Fruit fly (Drosophila melanogaster) whole organism, prepupa: ENCODE data around the gene CG14453.

Experiments used
- Blimp-1 ChIP-seq: fragments of 200-800 bp; sonication (Bioruptor generic); optimal IDR thresholded peaks from 3 replicates; lab custom pipeline; 2017; ENCODE audit warnings: missing biosample characterization, missing genetic modification characterization, mild to moderate bottlenecking, moderate library complexity, missing genetic modification reagents
- CG10631 ChIP-seq: fragments of 200-800 bp; sonication (Bioruptor generic); optimal IDR thresholded peaks from 2 replicates; lab custom pipeline; 2016; ENCODE audit warnings: missing biosample characterization, missing genetic modification characterization
- CG10669 ChIP-seq: fragments of 200-800 bp; sonication (Bioruptor generic); optimal IDR thresholded peaks from 3 replicates; lab custom pipeline; 2018; ENCODE audit warnings: missing biosample characterization, mild to moderate bottlenecking, missing genetic modification characterization, moderate library complexity
- CG11294 ChIP-seq: fragments of 200-800 bp; sonication (Bioruptor generic); IDR thresholded peaks from 2 replicates; pipeline ENCODE4 v1.3.6; 2022; ENCODE audit warnings: missing biosample characterization, missing genetic modification characterization
- CG11762 ChIP-seq: fragments of 200-800 bp; sonication (Bioruptor generic); optimal IDR thresholded peaks from 3 replicates; lab custom pipeline; 2016; ENCODE audit warnings: missing biosample characterization, missing genetic modification characterization; ENCODE audit not compliant: insufficient read depth
- CG11902 ChIP-seq: fragments of 200-800 bp; sonication (Bioruptor generic); optimal IDR thresholded peaks from 3 replicates; lab custom pipeline; 2016; ENCODE audit warnings: missing biosample characterization, missing genetic modification characterization
- CG15336 ChIP-seq: fragments of 200-800 bp; sonication (Bioruptor generic); IDR thresholded peaks from 2 replicates; pipeline ENCODE4 v1.3.6; 2022; ENCODE audit warnings: missing biosample characterization, missing genetic modification characterization
- CG3032 ChIP-seq: fragments of 200-800 bp; optimal IDR thresholded peaks from 2 replicates; lab custom pipeline; 2019; ENCODE audit warnings: missing biosample characterization, mild to moderate bottlenecking, missing genetic modification characterization, moderate library complexity
- CG31627 ChIP-seq: fragments of 200-800 bp; sonication (Bioruptor generic); optimal IDR thresholded peaks from 3 replicates; lab custom pipeline; 2016; ENCODE audit warnings: missing biosample characterization, missing genetic modification characterization
- CG32006 ChIP-seq: fragments of 200-800 bp; sonication (Bioruptor generic); optimal IDR thresholded peaks from 3 replicates; lab custom pipeline; 2017; ENCODE audit warnings: missing biosample characterization, mild to moderate bottlenecking, missing genetic modification characterization
- CG6163 ChIP-seq: fragments of 200-800 bp; sonication (Bioruptor generic); IDR thresholded peaks from 3 replicates; pipeline ENCODE4 v1.3.6; 2022; ENCODE audit warnings: missing biosample characterization, missing genetic modification characterization
- CG6276 ChIP-seq: fragments of 200-800 bp; sonication (Bioruptor generic); optimal IDR thresholded peaks from 2 replicates; lab custom pipeline; 2017; ENCODE audit warnings: missing biosample characterization, mild to moderate bottlenecking, missing genetic modification characterization
- CG6792 ChIP-seq: fragments of 200-800 bp; sonication (Bioruptor generic); optimal IDR thresholded peaks from 3 replicates; lab custom pipeline; 2016; ENCODE audit warnings: missing biosample characterization, missing genetic modification characterization
- CG6808 ChIP-seq: fragments of 200-800 bp; sonication (Bioruptor generic); optimal IDR thresholded peaks from 3 replicates; lab custom pipeline; 2017; ENCODE audit warnings: missing biosample characterization, missing genetic modification characterization, mild to moderate bottlenecking, moderate library complexity, missing genetic modification reagents
- CG6854 ChIP-seq: fragments of 200-800 bp; sonication (Bioruptor generic); optimal IDR thresholded peaks from 2 replicates; lab custom pipeline; 2017; ENCODE audit warnings: missing biosample characterization, mild to moderate bottlenecking, missing genetic modification characterization
- CG7368 ChIP-seq: fragments of 200-800 bp; sonication (Bioruptor generic); optimal IDR thresholded peaks from 3 replicates; lab custom pipeline; 2016; ENCODE audit warnings: missing biosample characterization, missing genetic modification characterization
- CG8119 ChIP-seq: fragments of 200-800 bp; sonication (Bioruptor generic); IDR thresholded peaks from 3 replicates; pipeline ENCODE4 v1.3.6; 2022; ENCODE audit warnings: missing biosample characterization, missing genetic modification characterization
- CG9139 ChIP-seq: fragments of 200-800 bp; sonication (Bioruptor generic); optimal IDR thresholded peaks from 3 replicates; lab custom pipeline; 2017; ENCODE audit warnings: missing biosample characterization, mild to moderate bottlenecking, missing genetic modification characterization
- Eip78C ChIP-seq: fragments of 200-800 bp; sonication (Bioruptor generic); peaks from one replicate; lab custom pipeline; 2016; ENCODE audit warnings: missing biosample characterization, missing genetic modification characterization
- Gug ChIP-seq: fragments of 200-800 bp; sonication (Bioruptor generic); IDR thresholded peaks from 2 replicates; pipeline ENCODE4 v1.3.6; 2022; ENCODE audit warnings: missing biosample characterization, missing genetic modification characterization
- Hr39 ChIP-seq: fragments of 200-800 bp; sonication (Bioruptor generic); optimal IDR thresholded peaks from 2 replicates; lab custom pipeline; 2016; ENCODE audit warnings: missing biosample characterization, missing genetic modification characterization
- Hr4 ChIP-seq: fragments of 200-800 bp; sonication (Bioruptor generic); optimal IDR thresholded peaks from 3 replicates; lab custom pipeline; 2016; ENCODE audit warnings: missing biosample characterization, missing genetic modification characterization
- Lpt ChIP-seq: fragments of 200-800 bp; sonication (Bioruptor generic); optimal IDR thresholded peaks from 3 replicates; lab custom pipeline; 2016; ENCODE audit warnings: missing biosample characterization, missing genetic modification characterization
- Met ChIP-seq: fragments of 200-800 bp; sonication (Bioruptor generic); optimal IDR thresholded peaks from 3 replicates; lab custom pipeline; 2016; ENCODE audit warnings: missing biosample characterization, missing genetic modification characterization
- OdsH ChIP-seq: fragments of 200-800 bp; sonication (Bioruptor generic); optimal IDR thresholded peaks from 3 replicates; lab custom pipeline; 2016; ENCODE audit warnings: missing biosample characterization, missing genetic modification characterization
- Smox ChIP-seq: fragments of 200-800 bp; sonication (Bioruptor generic); optimal IDR thresholded peaks from 3 replicates; lab custom pipeline; 2016; ENCODE audit warnings: missing biosample characterization, missing genetic modification characterization
- Sox102F ChIP-seq: fragments of 200-800 bp; sonication (Bioruptor generic); optimal IDR thresholded peaks from 2 replicates; lab custom pipeline; 2016; ENCODE audit warnings: missing biosample characterization, mild to moderate bottlenecking, missing genetic modification characterization
- Sox14 ChIP-seq: fragments of 200-800 bp; sonication (Bioruptor generic); optimal IDR thresholded peaks from 3 replicates; lab custom pipeline; 2016; ENCODE audit warnings: missing biosample characterization, missing genetic modification characterization
- Sox15 ChIP-seq: fragments of 200-800 bp; sonication (Bioruptor generic); optimal IDR thresholded peaks from 3 replicates; lab custom pipeline; 2016; ENCODE audit warnings: missing biosample characterization, missing genetic modification characterization
- acj6 ChIP-seq: fragments of 200-800 bp; sonication (Bioruptor generic); optimal IDR thresholded peaks from 3 replicates; lab custom pipeline; 2016; ENCODE audit warnings: missing biosample characterization, missing genetic modification characterization
- cyc ChIP-seq: fragments of 200-800 bp; sonication (Bioruptor generic); optimal IDR thresholded peaks from 3 replicates; lab custom pipeline; 2016; ENCODE audit warnings: missing biosample characterization, missing genetic modification characterization
- dsx ChIP-seq: fragments of 200-800 bp; optimal IDR thresholded peaks from 3 replicates; lab custom pipeline; 2019; ENCODE audit warnings: missing biosample characterization, mild to moderate bottlenecking, missing genetic modification characterization, moderate library complexity; ENCODE audit not compliant: poor library complexity, severe bottlenecking
- eg ChIP-seq: fragments of 200-800 bp; sonication (Bioruptor generic); IDR thresholded peaks from 3 replicates; pipeline ENCODE4 v1.3.6; 2022; ENCODE audit warnings: missing biosample characterization, missing genetic modification characterization
- fd85E ChIP-seq: fragments of 200-800 bp; sonication (Bioruptor generic); optimal IDR thresholded peaks from 3 replicates; lab custom pipeline; 2016; ENCODE audit warnings: missing biosample characterization, missing genetic modification characterization
- fkh ChIP-seq: fragments of 200-800 bp; sonication (Bioruptor generic); optimal IDR thresholded peaks from 3 replicates; lab custom pipeline; 2017; ENCODE audit warnings: missing biosample characterization, mild to moderate bottlenecking, missing genetic modification characterization, moderate library complexity
- lz ChIP-seq: fragments of 200-800 bp; sonication (Bioruptor generic); optimal IDR thresholded peaks from 3 replicates; lab custom pipeline; 2016; ENCODE audit warnings: missing biosample characterization, missing genetic modification characterization
- net ChIP-seq: fragments of 200-800 bp; sonication (Bioruptor generic); optimal IDR thresholded peaks from 3 replicates; lab custom pipeline; 2016; ENCODE audit warnings: missing biosample characterization, missing genetic modification characterization
- salr ChIP-seq, 2 experiments: fragments of 200-800 bp; sonication (Bioruptor generic); optimal IDR thresholded peaks; 3 replicates each; lab custom pipeline; 2016 to 2018; ENCODE audit warnings: missing biosample characterization in 2 of 2, missing genetic modification characterization in 2 of 2, mild to moderate bottlenecking in 1 of 2
- ss ChIP-seq, 2 experiments: fragments of 200-800 bp; sonication (Bioruptor generic); optimal IDR thresholded peaks; 2 replicates in 1 of 2; 3 replicates in 1 of 2; lab custom pipeline; 2017 to 2018; ENCODE audit warnings: mild to moderate bottlenecking in 2 of 2, missing biosample characterization in 2 of 2, missing genetic modification characterization in 2 of 2, moderate library complexity in 1 of 2
- svp ChIP-seq: fragments of 200-800 bp; sonication (Bioruptor generic); peaks from one replicate; lab custom pipeline; 2016; ENCODE audit warnings: missing biosample characterization, missing genetic modification characterization
- topi ChIP-seq: fragments of 200-800 bp; sonication (Bioruptor generic); optimal IDR thresholded peaks from 3 replicates; lab custom pipeline; 2016; ENCODE audit warnings: missing biosample characterization, missing genetic modification characterization

CG14453 gene

DNA sequence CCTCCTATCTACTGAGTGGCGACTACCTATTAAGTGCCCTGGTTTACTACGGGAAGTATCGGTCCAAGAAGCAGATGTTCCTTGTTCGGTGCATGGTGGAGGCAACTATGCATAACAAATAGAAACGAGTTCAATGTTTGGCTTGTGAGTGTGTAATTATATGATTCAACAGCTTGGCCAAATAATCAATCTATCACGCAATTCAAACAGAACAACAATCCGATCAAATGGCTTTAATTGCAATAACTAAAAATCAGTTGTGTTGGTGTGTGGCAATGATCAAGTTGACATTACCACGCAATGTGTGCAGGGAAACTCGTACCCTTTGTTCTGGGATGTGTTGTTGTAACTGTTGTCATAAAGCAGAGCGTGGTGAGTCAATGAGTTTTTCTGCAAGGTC lies 46.3 kb upstream of the CG14453 start, which contains the start of gene CG33769:
Gene CG33769 (plus strand): TSS at position 301 of the 400 bp plus-strand sequence.
- TF ChIP-seq fd85E (GFP tag; lab: Kevin White, UChicago) (no peak), Sox14 (GFP tag; lab: Kevin White, UChicago) (no peak), CG6808 (no peak), cyc (GFP tag; lab: Kevin White, UChicago) (no peak), CG11294 (GFP tag; lab: Robert Waterston, UW) (no peak), CG10631 (GFP tag; lab: Kevin White, UChicago) (no peak)
- TF ChIP-seq, all 60 proteins: peak for 0

DNA sequence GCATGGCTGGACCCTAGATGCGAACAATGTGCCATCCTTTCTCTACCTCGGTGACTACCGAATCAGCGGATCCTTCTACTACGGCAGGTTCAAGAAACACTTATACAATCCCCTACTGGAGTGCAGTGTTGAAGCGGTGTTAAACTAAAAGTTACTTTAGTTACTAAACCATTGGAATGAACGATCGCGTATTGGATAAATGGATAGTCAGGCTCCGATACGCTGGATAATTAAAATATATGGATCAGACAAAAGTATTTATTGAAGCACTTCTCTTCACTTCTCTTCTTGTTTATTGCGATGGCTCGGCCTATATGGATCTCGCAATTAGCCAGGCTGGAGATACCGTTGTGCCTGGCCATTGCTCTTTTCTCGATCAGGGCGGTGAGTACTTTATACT lies 45.5 kb upstream of the CG14453 start, which contains the start of gene CG33770:
Gene CG33770 (plus strand): TSS at position 301 of the 400 bp plus-strand sequence.
- TF ChIP-seq svp (GFP tag; lab: Kevin White, UChicago) (peak; percentile 19), Gug (GFP tag; lab: Robert Waterston, UW) (no peak), Met (GFP tag; lab: Kevin White, UChicago) (no peak), fkh (GFP tag; lab: Kevin White, UChicago) (no peak), CG11902 (GFP tag; lab: Kevin White, UChicago) (no peak), Sox102F (GFP tag; lab: Kevin White, UChicago) (no peak)

DNA sequence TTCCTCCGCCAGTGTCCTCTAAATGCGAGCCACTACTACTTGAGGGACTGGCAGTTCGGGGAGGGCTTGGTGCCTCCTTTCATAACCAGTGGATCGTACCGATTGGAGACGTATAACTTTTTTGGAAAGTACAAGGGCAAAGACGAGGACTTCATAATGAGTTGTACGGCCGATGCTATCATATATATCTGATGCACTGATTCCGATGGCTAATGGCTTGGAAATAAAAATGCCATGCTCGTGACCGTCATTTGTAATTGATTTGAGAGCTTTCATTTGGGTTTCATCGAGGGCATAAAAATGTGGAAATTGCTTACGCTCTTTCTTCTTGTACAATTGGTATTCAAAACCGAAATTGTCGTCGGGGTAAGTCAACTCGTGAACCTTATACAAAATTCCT lies 44.8 kb upstream of the CG14453 start, which contains the start of gene CG33771:
Gene CG33771 (plus strand): TSS at position 301 of the 400 bp plus-strand sequence.
- TF ChIP-seq CG15336 (GFP tag; lab: Robert Waterston, UW) (no peak), ss (GFP tag; optimal IDR thresholded peaks at IDR 0.05; lab: Kevin White, UChicago) (no peak), Sox15 (no peak), net (GFP tag; lab: Kevin White, UChicago) (no peak), Lpt (no peak), CG32006 (GFP tag; lab: Kevin White, UChicago) (no peak), CG10669 (no peak), Blimp-1 (no peak), dsx (GFP tag; lab: Kevin White, UChicago) (no peak), Sox14 (GFP tag; lab: Kevin White, UChicago) (no peak), CG8119 (GFP tag; lab: Robert Waterston, UW) (no peak), CG6854 (GFP tag; lab: Kevin White, UChicago) (no peak)
- TF ChIP-seq, all 60 proteins: peak for 0

DNA sequence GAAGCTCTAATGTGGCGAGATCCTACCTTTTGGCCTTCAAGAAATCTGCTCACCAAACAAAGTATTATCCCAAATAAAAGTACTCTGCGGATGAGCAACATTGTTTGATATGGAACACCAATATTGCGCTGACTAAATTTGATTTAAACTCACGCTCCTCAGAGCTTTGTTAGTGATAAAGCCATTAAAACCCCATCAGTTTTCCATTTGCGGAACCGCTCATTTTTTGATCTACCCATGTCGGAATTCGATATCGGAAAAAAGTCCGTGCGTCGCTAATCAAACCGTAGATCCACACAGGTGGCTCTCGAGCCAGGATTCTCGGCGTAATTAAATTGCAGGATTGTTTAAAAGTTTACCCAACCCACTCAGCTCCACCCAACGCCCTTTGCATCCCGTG lies 41.5 kb upstream of the CG14453 start, which contains the start of gene CG33772:
Gene CG33772 (minus strand): TSS at position 101 of the 400 bp plus-strand sequence.
- TF ChIP-seq CG11902 (GFP tag; lab: Kevin White, UChicago) (no peak), eg (GFP tag; lab: Robert Waterston, UW) (no peak), CG32006 (GFP tag; lab: Kevin White, UChicago) (no peak), salr (GFP tag; optimal IDR thresholded peaks at IDR 0.05; lab: Kevin White, UChicago) (no peak), svp (GFP tag; lab: Kevin White, UChicago) (no peak), Gug (GFP tag; lab: Robert Waterston, UW) (no peak), CG31627 (no peak), fd85E (GFP tag; lab: Kevin White, UChicago) (no peak), CG6276 (GFP tag; lab: Kevin White, UChicago) (no peak), Lpt (no peak), CG10631 (GFP tag; lab: Kevin White, UChicago) (no peak), CG7368 (GFP tag; lab: Kevin White, UChicago) (no peak), topi (no peak), Eip78C (GFP tag; lab: Kevin White, UChicago) (no peak), CG6792 (no peak), OdsH (GFP tag; lab: Kevin White, UChicago) (no peak), CG11294 (GFP tag; lab: Robert Waterston, UW) (no peak), net (GFP tag; lab: Kevin White, UChicago) (no peak)

DNA sequence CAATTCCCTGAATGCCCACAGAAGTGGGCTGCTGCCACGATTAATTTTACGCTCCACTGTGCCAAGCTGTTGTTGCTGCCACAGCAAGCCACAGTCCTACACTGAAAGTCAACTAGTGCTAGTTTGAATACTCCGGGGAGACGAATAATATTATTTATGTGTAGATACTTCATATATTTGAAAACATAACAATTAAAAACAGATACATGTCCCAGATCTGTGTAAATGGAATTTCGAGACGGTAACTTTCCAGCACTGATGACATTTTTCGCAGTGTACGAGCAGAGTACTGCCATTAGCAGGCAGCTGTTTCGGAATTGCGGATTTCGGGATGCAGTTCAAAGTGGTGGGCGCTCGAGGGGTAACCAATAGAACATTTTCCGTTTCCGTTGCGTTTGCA lies 28.8 kb upstream of the CG14453 start:
- TF ChIP-seq topi (peak; percentile 36), CG10631 (GFP tag; lab: Kevin White, UChicago) (peak; percentile 21), Met (GFP tag; lab: Kevin White, UChicago) (peak; percentile 47), Hr39 (GFP tag; lab: Kevin White, UChicago) (peak; percentile 44), Eip78C (GFP tag; lab: Kevin White, UChicago) (peak; percentile 46), CG31627 (peak; percentile 46), CG11762 (GFP tag; lab: Kevin White, UChicago) (no peak), CG9139 (GFP tag; lab: Kevin White, UChicago) (no peak), lz (GFP tag; lab: Kevin White, UChicago) (peak; percentile 27), Hr4 (GFP tag; lab: Kevin White, UChicago) (peak; percentile 13), CG6163 (GFP tag; lab: Robert Waterston, UW) (0 out of 3 replicates have a peak, but pooled peaks have one; percentile 39), CG6792 (peak; percentile 10), OdsH (GFP tag; lab: Kevin White, UChicago) (peak; percentile 38), acj6 (peak; percentile 8), CG10669 (peak; percentile 24), CG3032 (tag; lab: Kevin White, UChicago) (no peak), Sox102F (GFP tag; lab: Kevin White, UChicago) (peak; percentile 30), Smox (GFP tag; lab: Kevin White, UChicago) (peak; percentile 31), CG32006 (GFP tag; lab: Kevin White, UChicago) (peak; percentile 15), CG15336 (GFP tag; lab: Robert Waterston, UW) (no peak)
